Worm (Caenorhabditis elegans): Measurements from ENCODE around the gene C13A2.5.

DNA sequence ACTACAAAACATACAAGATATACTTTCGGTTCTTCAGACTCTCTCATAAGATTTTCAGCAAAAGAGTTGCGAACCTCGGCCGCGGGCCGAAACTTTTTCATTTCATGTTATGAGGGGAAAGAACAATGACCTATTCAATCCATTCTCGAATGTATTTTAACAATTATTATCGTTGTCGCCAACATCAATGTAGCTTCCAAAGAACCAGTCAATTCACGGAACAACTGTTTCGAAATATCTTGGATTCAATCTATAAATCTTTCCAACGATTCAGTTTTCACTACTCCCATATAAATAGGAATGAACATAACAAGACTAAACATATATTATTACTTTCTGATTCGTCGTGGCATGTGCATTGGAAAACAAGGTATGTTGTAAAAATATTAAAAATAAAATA, 31.5 kb downstream of the C13A2.5 start, which contains the start of gene F07G11.1:
- no peak for TF ChIP-seq F13H6.1 (tag; optimal IDR thresholded peaks at IDR 0.05)
- TF ChIP-seq ceh-48 (tag; optimal IDR thresholded peaks at IDR 0.05): no peak
- no peak for TF ChIP-seq T23F11.4 (GFP tag; optimal IDR thresholded peaks at IDR 0.05)
- TF ChIP-seq ttx-3 (tag; optimal IDR thresholded peaks at IDR 0.05): no peak
